Worm (Caenorhabditis elegans) whole organism, L4 larva: Measurements from ENCODE around the gene stc-1.

Experiments used
- ama-1 ChIP-seq: fragments of 150-350 bp; optimal IDR thresholded peaks from 2 replicates; lab custom pipeline; 2014; ENCODE audit warnings: inconsistent platforms, mixed read lengths
- lsy-2 ChIP-seq, 2 experiments: fragments of 150-350 bp in 1 of 2; sonication (generic microtip) in 1 of 2; optimal IDR thresholded peaks; 2 replicates each; lab custom pipeline; 2014 to 2017; ENCODE audit warnings: missing biosample characterization in 2 of 2, missing genetic modification characterization in 2 of 2
- nhr-237 ChIP-seq: sonication (generic microtip); optimal IDR thresholded peaks from 2 replicates; lab custom pipeline; 2017; ENCODE audit warnings: missing biosample characterization, missing genetic modification characterization
- ztf-11 ChIP-seq: fragments of 150-350 bp; optimal IDR thresholded peaks from 2 replicates; lab custom pipeline; 2014; ENCODE audit warnings: missing biosample characterization, missing genetic modification characterization

DNA sequence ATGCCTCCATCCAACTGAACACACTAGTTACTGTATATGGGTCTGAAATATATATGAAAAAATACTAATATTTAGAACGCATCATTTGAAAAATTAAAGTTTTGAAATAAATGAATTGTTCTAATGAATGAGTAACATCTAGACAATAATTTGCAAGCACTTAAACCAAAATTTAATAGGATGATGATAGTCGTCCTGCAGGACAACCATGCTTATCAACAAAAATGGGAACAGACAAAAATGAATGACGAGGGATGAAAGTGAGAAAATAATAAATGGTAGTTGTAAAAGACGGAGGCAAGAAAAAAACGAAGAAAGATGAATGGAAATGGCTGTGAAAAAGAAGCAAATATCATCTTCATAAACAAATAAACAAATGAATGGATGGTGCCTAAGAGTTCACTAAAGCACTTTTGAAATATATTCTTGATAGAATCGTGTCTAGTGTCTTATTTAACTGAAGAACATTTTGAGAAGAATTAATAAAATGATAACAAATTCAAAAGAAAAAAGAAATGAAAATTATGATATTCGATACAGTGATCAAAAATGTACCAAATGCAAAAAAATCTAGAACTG is 34.7 kb downstream of the stc-1 start, which contains the start of gene gldi-7:
- TF ChIP-seq ama-1 (lab: Kevin White, UChicago), result no peak
- TF ChIP-seq nhr-237, result no peak
- no peak for TF ChIP-seq lsy-2 (tag; optimal IDR thresholded peaks at IDR 0.05; lab: Kevin White, UChicago)
- no peak for TF ChIP-seq ztf-11 (tag; lab: Kevin White, UChicago)
